Fruit fly (Drosophila melanogaster) whole organism, embryonic: Measurements from ENCODE around the gene CG31717.

Experiments
- CG12219 ChIP-seq: fragments of 200-800 bp; sonication (Bioruptor generic); optimal IDR thresholded peaks from 3 replicates; lab custom pipeline; 2018; ENCODE audit warnings: missing biosample characterization, mild to moderate bottlenecking, missing genetic modification characterization
- Hr39 ChIP-seq: fragments of >200 bp; optimal IDR thresholded peaks from 2 replicates; lab custom pipeline; 2017
- Ssrp ChIP-seq: fragments of 200-800 bp; sonication (Bioruptor generic); optimal IDR thresholded peaks from 2 replicates; lab custom pipeline; 2018; ENCODE audit warnings: missing biosample characterization, mild to moderate bottlenecking, missing genetic modification characterization, moderate library complexity
- cas ChIP-seq: fragments of 200-800 bp; sonication (Bioruptor generic); IDR thresholded peaks from 2 replicates; pipeline ENCODE4 v1.3.6; 2022; ENCODE audit warnings: missing biosample characterization, missing genetic modification characterization
- croc ChIP-seq: fragments of 200-800 bp; sonication (Bioruptor generic); conservative IDR thresholded peaks from 3 replicates; pipeline ENCODE4 v1.3.6; 2022; ENCODE audit warnings: missing biosample characterization, missing genetic modification characterization

DNA sequence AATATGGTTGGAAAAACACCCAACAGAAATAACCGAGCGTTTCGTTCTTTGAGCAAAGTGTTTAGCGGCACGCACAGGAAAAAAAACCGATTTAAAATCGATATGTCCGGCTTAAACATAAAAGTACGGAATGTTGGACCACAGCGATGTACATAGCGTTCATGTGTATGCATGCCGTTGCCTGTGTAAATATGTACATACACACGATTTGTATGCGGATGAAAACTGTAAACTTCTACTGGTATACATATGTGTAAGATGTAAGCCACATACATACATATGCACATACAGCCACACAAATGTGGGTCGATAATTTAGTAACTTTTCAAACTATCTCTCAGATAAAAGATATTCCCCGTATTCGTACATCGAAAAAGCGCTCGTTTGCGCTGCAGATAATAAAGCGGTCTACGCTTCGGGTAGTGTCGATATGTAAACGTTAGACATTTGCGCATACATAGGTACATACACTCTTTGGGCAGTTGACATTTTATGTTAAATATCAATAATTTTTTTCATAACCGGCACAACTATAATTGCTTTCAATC is 808 bp upstream of the CG31717 start:
- no peak for TF ChIP-seq cas (GFP tag; lab: Robert Waterston, UW)
- no peak for TF ChIP-seq Ssrp (tag; lab: Kevin White, UChicago)
- no peak for TF ChIP-seq croc (GFP tag; lab: Robert Waterston, UW)
- peak; percentile 20 for TF ChIP-seq CG12219 (GFP tag; lab: Kevin White, UChicago)
- no peak for TF ChIP-seq Hr39
